Fruit fly (Drosophila melanogaster): ENCODE measurements around the gene Nup35.

Nup35 gene

dm6 chrX:18634716-18635115 lies 13.3 kb upstream of the Nup35 start, which contains the start of gene wgn (continued):
- peak; percentile 67; the same call in 2 of the 3 replicates for TF ChIP-seq vnd (GFP tag; IDR thresholded peaks at IDR 0.05; ENCODE audit: partially characterized antibody)
- no peak for TF ChIP-seq Hmx (GFP tag; optimal IDR thresholded peaks at IDR 0.05)
- no peak for TF ChIP-seq eyg (GFP tag; optimal IDR thresholded peaks at IDR 0.05)
- TF ChIP-seq h (optimal IDR thresholded peaks at IDR 0.05): no peak
- peak; percentile 13; the same call in 1 of the 2 replicates for TF ChIP-seq ato (GFP tag; IDR thresholded peaks at IDR 0.05; ENCODE audit: partially characterized antibody)
- no peak for TF ChIP-seq CG16815 (GFP tag; optimal IDR thresholded peaks at IDR 0.05)
- TF ChIP-seq CG7357 (GFP tag; IDR thresholded peaks at IDR 0.05): no peak
- no peak for TF ChIP-seq trem (tag; optimal IDR thresholded peaks at IDR 0.05)
- TF ChIP-seq CG30403 (GFP tag; optimal IDR thresholded peaks at IDR 0.05): no peak
- no peak for TF ChIP-seq CrebB (tag; optimal IDR thresholded peaks at IDR 0.05)
- peak; percentile 95 for TF ChIP-seq Jarid2 (GFP tag; optimal IDR thresholded peaks at IDR 0.05)
- TF ChIP-seq CG10462 (GFP tag; optimal IDR thresholded peaks at IDR 0.05): no peak
- 0 out of 3 replicates have a peak, but pooled peaks have one; percentile 27 for TF ChIP-seq zfh1 (GFP tag; IDR thresholded peaks at IDR 0.05)
- TF ChIP-seq Xrp1 (GFP tag; IDR thresholded peaks at IDR 0.05): no peak
- TF ChIP-seq Dref (GFP tag; IDR thresholded peaks at IDR 0.05): no peak
- peak; percentile 74 for TF ChIP-seq CG2129 (GFP tag; IDR thresholded peaks at IDR 0.05; ENCODE audit: partially characterized antibody)
- peak; percentile 58; the same call in 2 of the 3 replicates for TF ChIP-seq ci (GFP tag; IDR thresholded peaks at IDR 0.05)
- TF ChIP-seq HLHmδ (GFP tag; optimal IDR thresholded peaks at IDR 0.05): peak; percentile 14
- no peak for TF ChIP-seq gsb-n (tag; optimal IDR thresholded peaks at IDR 0.05)
- no peak for TF ChIP-seq CG10321 (GFP tag; IDR thresholded peaks at IDR 0.05)
- TF ChIP-seq CG14441 (GFP tag; IDR thresholded peaks at IDR 0.05): no peak
- no peak for TF ChIP-seq usp (GFP tag; optimal IDR thresholded peaks at IDR 0.05)
- no peak for TF ChIP-seq CG11093 (GFP tag; IDR thresholded peaks at IDR 0.05)
- no peak for TF ChIP-seq NC2β (GFP tag; optimal IDR thresholded peaks at IDR 0.05)
- no peak for TF ChIP-seq grau (tag; optimal IDR thresholded peaks at IDR 0.05)
- TF ChIP-seq zen (tag; optimal IDR thresholded peaks at IDR 0.05): no peak
- no peak for TF ChIP-seq sr (GFP tag; IDR thresholded peaks at IDR 0.05)
- TF ChIP-seq org-1 (GFP tag; optimal IDR thresholded peaks at IDR 0.05): no peak
- no peak for TF ChIP-seq CG8290 (GFP tag; optimal IDR thresholded peaks at IDR 0.05)
- TF ChIP-seq CG8290 (tag; optimal IDR thresholded peaks at IDR 0.05): peak in 1 of 2 experiments; percentile 41
- peak; percentile 49 for TF ChIP-seq nerfin-2 (GFP tag; IDR thresholded peaks at IDR 0.05; ENCODE audit: partially characterized antibody)
- TF ChIP-seq CG7556 (GFP tag; optimal IDR thresholded peaks at IDR 0.05): no peak
- TF ChIP-seq al (GFP tag; IDR thresholded peaks at IDR 0.05): no peak
- no peak for TF ChIP-seq CG11456 (GFP tag; IDR thresholded peaks at IDR 0.05)
- no peak for TF ChIP-seq dpn (GFP tag; optimal IDR thresholded peaks at IDR 0.05)
- TF ChIP-seq CG12744 (GFP tag; optimal IDR thresholded peaks at IDR 0.05): no peak
- TF ChIP-seq en (GFP tag; optimal IDR thresholded peaks at IDR 0.05): no peak
- no peak for TF ChIP-seq CG17186 (GFP tag; optimal IDR thresholded peaks at IDR 0.05)
- TF ChIP-seq CG9797 (GFP tag; optimal IDR thresholded peaks at IDR 0.05): no peak
- TF ChIP-seq CG43689 (GFP tag; IDR thresholded peaks at IDR 0.05): no peak
- peak; percentile 92 for TF ChIP-seq CG13287 (GFP tag; IDR thresholded peaks at IDR 0.05; ENCODE audit: partially characterized antibody)
- peak; percentile 93 for TF ChIP-seq CG2199 (GFP tag; IDR thresholded peaks at IDR 0.05)
- TF ChIP-seq row (GFP tag; IDR thresholded peaks at IDR 0.05): peak; percentile 41; the same call in 1 of the 3 replicates
- peak; percentile 90 for TF ChIP-seq hbn (GFP tag; IDR thresholded peaks at IDR 0.05; ENCODE audit: partially characterized antibody)
- TF ChIP-seq CG30431 (GFP tag; optimal IDR thresholded peaks at IDR 0.05): no peak
- TF ChIP-seq CG16813 (GFP tag; IDR thresholded peaks at IDR 0.05; ENCODE audit: partially characterized antibody): peak; percentile 77
- no peak for TF ChIP-seq dmrt11E (tag; optimal IDR thresholded peaks at IDR 0.05)
- TF ChIP-seq CG13296 (GFP tag; optimal IDR thresholded peaks at IDR 0.05): no peak
- no peak for TF ChIP-seq sens-2 (GFP tag; IDR thresholded peaks at IDR 0.05)
- no peak for TF ChIP-seq Oli (tag; optimal IDR thresholded peaks at IDR 0.05)
- TF ChIP-seq mam (GFP tag; optimal IDR thresholded peaks at IDR 0.05): no peak
- no peak for TF ChIP-seq tin (GFP tag; optimal IDR thresholded peaks at IDR 0.05)

All from whole organism, embryonic.